Fruit fly (Drosophila melanogaster) Kc167 (cell line): Measurements from ENCODE around the gene rno.

Experiments
- Myc ChIP-seq: fragments of >200 bp; optimal IDR thresholded peaks from 2 replicates; lab custom pipeline; 2017; ENCODE audit warnings: missing external identifiers
- Sin3A ChIP-seq: fragments of >200 bp; optimal IDR thresholded peaks from 2 replicates; lab custom pipeline; 2018; ENCODE audit warnings: missing external identifiers
- h ChIP-seq: fragments of >200 bp; optimal IDR thresholded peaks from 3 replicates; lab custom pipeline; 2018; ENCODE audit warnings: missing external identifiers
- insv ChIP-seq: fragments of >200 bp; optimal IDR thresholded peaks from 3 replicates; lab custom pipeline; 2018; ENCODE audit warnings: missing external identifiers
- psq ChIP-seq: fragments of >200 bp; optimal IDR thresholded peaks from 2 replicates; lab custom pipeline; 2017; ENCODE audit warnings: missing external identifiers
- ttk ChIP-seq: sonication (Bioruptor generic); optimal IDR thresholded peaks from 2 replicates; lab custom pipeline; 2017; ENCODE audit warnings: missing external identifiers

DNA sequence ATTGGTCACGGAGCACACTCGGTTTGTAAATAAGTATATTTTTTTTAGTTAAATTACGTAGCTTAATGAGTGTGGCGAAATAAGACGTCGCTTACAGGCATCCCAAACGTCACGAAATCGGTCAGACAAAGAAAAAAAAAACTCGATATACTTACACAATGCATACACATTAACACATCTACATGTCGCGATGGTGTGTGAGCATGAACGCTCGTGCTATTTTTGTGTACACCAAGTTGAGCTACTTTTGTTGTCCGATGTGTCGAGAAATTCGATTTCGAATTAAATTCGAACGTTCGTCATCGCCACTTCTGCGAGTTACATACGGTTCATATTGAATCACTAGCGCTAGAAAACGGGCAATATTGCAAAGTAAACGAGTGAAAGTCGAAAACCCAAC, 25.6 kb upstream of the rno start:
- TF ChIP-seq insv (lab: Kevin White, UChicago): no peak
- TF ChIP-seq psq (lab: Kevin White, UChicago): no peak
- no peak for TF ChIP-seq Sin3A (lab: Kevin White, UChicago)
- no peak for TF ChIP-seq Myc (lab: Kevin White, UChicago)
- no peak for TF ChIP-seq h (lab: Kevin White, UChicago)
- no peak for TF ChIP-seq ttk
